Worm (Caenorhabditis elegans) whole organism, L3 larva: Measurements from ENCODE around the gene skr-9.

Experiments
- ama-1 ChIP-seq: fragments of 150-350 bp; optimal IDR thresholded peaks from 2 replicates; lab custom pipeline; 2018
- fkh-10 ChIP-seq: sonication (generic microtip); optimal IDR thresholded peaks from 2 replicates; lab custom pipeline; 2017; ENCODE audit warnings: missing biosample characterization, missing genetic modification reagents, missing genetic modification characterization
- fos-1 ChIP-seq: fragments of 150-350 bp; optimal IDR thresholded peaks from 2 replicates; lab custom pipeline; 2014; ENCODE audit warnings: missing biosample characterization, missing genetic modification characterization
- skn-1 ChIP-seq: fragments of 150-350 bp; optimal IDR thresholded peaks from 2 replicates; lab custom pipeline; 2014; ENCODE audit warnings: missing biosample characterization, missing genetic modification characterization

ce11 chrIV:17153002-17153401 lies 10.4 kb upstream of the skr-9 start:
- TF ChIP-seq ama-1 (lab: Kevin White, UChicago) (no peak), fkh-10 (GFP tag; lab: Kevin White, UChicago) (no peak), fos-1 (tag; lab: Kevin White, UChicago) (no peak), skn-1 (tag; lab: Kevin White, UChicago) (no peak)
